Fruit fly (Drosophila melanogaster) whole organism, embryonic: ENCODE data around the gene Cdc45.
A peak's percentile ranks its signal among the peaks of the same experiment; 100 is the strongest.

Experiments
- Atf-2 ChIP-seq: fragments of 200-800 bp; sonication (Bioruptor generic); optimal IDR thresholded peaks from 2 replicates; lab custom pipeline; 2016; ENCODE audit warnings: missing biosample characterization, missing genetic modification characterization
- CG11560 ChIP-seq: fragments of 200-800 bp; sonication (Bioruptor generic); IDR thresholded peaks from 3 replicates; pipeline ENCODE4 v1.3.6; 2022; ENCODE audit warnings: missing biosample characterization, missing genetic modification characterization
- CG14860 ChIP-seq: fragments of 200-800 bp; sonication (Bioruptor generic); IDR thresholded peaks from 3 replicates; pipeline ENCODE4 v1.3.6; 2022; ENCODE audit warnings: missing biosample characterization, missing genetic modification characterization; ENCODE audit not compliant: partially characterized antibody
- CG15269 ChIP-seq: fragments of 200-800 bp; sonication (Bioruptor generic); optimal IDR thresholded peaks from 2 replicates; lab custom pipeline; 2018; ENCODE audit warnings: missing biosample characterization, mild to moderate bottlenecking, missing genetic modification characterization, moderate library complexity
- CG1529 ChIP-seq: fragments of 200-800 bp; sonication (Bioruptor generic); optimal IDR thresholded peaks from 3 replicates; lab custom pipeline; 2018; ENCODE audit warnings: missing biosample characterization, missing genetic modification characterization
- CG15514 ChIP-seq: fragments of 200-800 bp; sonication (Bioruptor generic); optimal IDR thresholded peaks from 3 replicates; lab custom pipeline; 2017; ENCODE audit warnings: missing biosample characterization, missing genetic modification characterization, mild to moderate bottlenecking, moderate library complexity, missing genetic modification reagents
- CG16813 ChIP-seq: fragments of 200-800 bp; sonication (Bioruptor generic); IDR thresholded peaks from 3 replicates; pipeline ENCODE4 v1.3.6; 2022; ENCODE audit warnings: missing biosample characterization, missing genetic modification characterization; ENCODE audit not compliant: partially characterized antibody
- CG17568 ChIP-seq: fragments of 200-800 bp; sonication (Bioruptor generic); optimal IDR thresholded peaks from 2 replicates; lab custom pipeline; 2018; ENCODE audit warnings: missing biosample characterization, mild to moderate bottlenecking, missing genetic modification characterization, moderate library complexity
- CG18599 ChIP-seq: fragments of 200-800 bp; sonication (Bioruptor generic); optimal IDR thresholded peaks from 3 replicates; lab custom pipeline; 2017; ENCODE audit warnings: missing biosample characterization, missing genetic modification characterization, mild to moderate bottlenecking, moderate library complexity, missing genetic modification reagents
- CG2678 ChIP-seq: fragments of 200-800 bp; sonication (Bioruptor generic); optimal IDR thresholded peaks from 3 replicates; lab custom pipeline; 2019; ENCODE audit warnings: missing biosample characterization, mild to moderate bottlenecking, missing genetic modification characterization, moderate library complexity
- CG34376 ChIP-seq: fragments of 200-800 bp; sonication (Bioruptor generic); optimal IDR thresholded peaks from 2 replicates; lab custom pipeline; 2018; ENCODE audit warnings: missing biosample characterization, mild to moderate bottlenecking, missing genetic modification characterization
- CG4820 ChIP-seq: fragments of 200-800 bp; sonication (Bioruptor generic); optimal IDR thresholded peaks from 3 replicates; lab custom pipeline; 2016; ENCODE audit warnings: missing biosample characterization, missing genetic modification characterization
- CG5953 ChIP-seq: fragments of 200-800 bp; sonication (Bioruptor generic); IDR thresholded peaks from 2 replicates; pipeline ENCODE4 v1.3.6; 2022; ENCODE audit warnings: missing biosample characterization, missing genetic modification characterization
- CG6683 ChIP-seq: fragments of 200-800 bp; sonication (Bioruptor generic); optimal IDR thresholded peaks from 2 replicates; lab custom pipeline; 2017; ENCODE audit warnings: missing biosample characterization, mild to moderate bottlenecking, missing genetic modification characterization, missing genetic modification reagents
- CG6791 ChIP-seq: fragments of 200-800 bp; sonication (Bioruptor generic); IDR thresholded peaks from 3 replicates; pipeline ENCODE4 v1.3.6; 2022; ENCODE audit warnings: missing biosample characterization, missing genetic modification characterization; ENCODE audit not compliant: partially characterized antibody
- CG7556 ChIP-seq: fragments of 200-800 bp; sonication (Bioruptor generic); optimal IDR thresholded peaks from 2 replicates; lab custom pipeline; 2017; ENCODE audit warnings: missing biosample characterization, mild to moderate bottlenecking, missing genetic modification characterization
- D19A ChIP-seq: fragments of 200-800 bp; optimal IDR thresholded peaks from 3 replicates; lab custom pipeline; 2019; ENCODE audit warnings: missing biosample characterization, mild to moderate bottlenecking, missing genetic modification characterization, moderate library complexity
- D19B ChIP-seq: fragments of 200-800 bp; sonication (Bioruptor generic); optimal IDR thresholded peaks from 2 replicates; lab custom pipeline; 2017; ENCODE audit warnings: missing biosample characterization, mild to moderate bottlenecking, missing genetic modification characterization
- Fer3 ChIP-seq: fragments of 200-800 bp; sonication (Bioruptor generic); optimal IDR thresholded peaks from 2 replicates; lab custom pipeline; 2018; ENCODE audit warnings: missing biosample characterization, mild to moderate bottlenecking, missing genetic modification characterization, moderate library complexity
- HLH3B ChIP-seq: fragments of 200-800 bp; sonication (Bioruptor generic); IDR thresholded peaks from 2 replicates; pipeline ENCODE4 v1.3.6; 2022; ENCODE audit warnings: missing biosample characterization, missing genetic modification characterization
- Max ChIP-seq: fragments of 200-800 bp; sonication (Bioruptor generic); optimal IDR thresholded peaks from 2 replicates; lab custom pipeline; 2016; ENCODE audit warnings: missing biosample characterization, mild to moderate bottlenecking, missing genetic modification characterization
- Med ChIP-seq: fragments of 200-800 bp; sonication (Bioruptor generic); peaks from one replicate; lab custom pipeline; 2016; ENCODE audit warnings: missing biosample characterization, missing genetic modification characterization, mild to moderate bottlenecking, inconsistent platforms, moderate library complexity
- Mes4 ChIP-seq: fragments of 200-800 bp; sonication (Bioruptor generic); optimal IDR thresholded peaks from 2 replicates; lab custom pipeline; 2016; ENCODE audit warnings: missing biosample characterization, missing genetic modification characterization
- Nf-YB ChIP-seq: fragments of 200-800 bp; sonication (Bioruptor generic); optimal IDR thresholded peaks from 3 replicates; lab custom pipeline; 2019; ENCODE audit warnings: missing biosample characterization, mild to moderate bottlenecking, missing genetic modification characterization, moderate library complexity
- Vsx1 ChIP-seq: fragments of 200-800 bp; sonication (Bioruptor generic); optimal IDR thresholded peaks from 2 replicates; lab custom pipeline; 2017; ENCODE audit warnings: missing biosample characterization, mild to moderate bottlenecking, missing genetic modification characterization, missing genetic modification reagents
- YL-1 ChIP-seq: fragments of 200-800 bp; sonication (Bioruptor generic); optimal IDR thresholded peaks from 3 replicates; lab custom pipeline; 2017; ENCODE audit warnings: missing biosample characterization, mild to moderate bottlenecking, missing genetic modification characterization
- bigmax ChIP-seq: fragments of 200-800 bp; sonication (Bioruptor generic); optimal IDR thresholded peaks from 2 replicates; lab custom pipeline; 2018; ENCODE audit warnings: missing biosample characterization, mild to moderate bottlenecking, missing genetic modification characterization
- crc ChIP-seq: fragments of 200-800 bp; sonication (Bioruptor generic); optimal IDR thresholded peaks from 2 replicates; lab custom pipeline; 2016; ENCODE audit warnings: missing biosample characterization, missing genetic modification characterization
- crol ChIP-seq: fragments of 200-800 bp; sonication (Bioruptor generic); IDR thresholded peaks from 2 replicates; pipeline ENCODE4 v1.3.6; 2022; ENCODE audit warnings: missing biosample characterization, missing genetic modification characterization
- ewg ChIP-seq: fragments of 200-800 bp; sonication (Bioruptor generic); optimal IDR thresholded peaks from 3 replicates; lab custom pipeline; 2017; ENCODE audit warnings: mild to moderate bottlenecking, missing biosample characterization, missing genetic modification reagents, missing genetic modification characterization
- exex ChIP-seq: fragments of 200-800 bp; sonication (Bioruptor generic); optimal IDR thresholded peaks from 4 replicates; lab custom pipeline; 2018; ENCODE audit warnings: missing biosample characterization, mild to moderate bottlenecking, missing genetic modification characterization, moderate library complexity
- grn ChIP-seq: fragments of 200-800 bp; sonication (Bioruptor generic); optimal IDR thresholded peaks from 3 replicates; lab custom pipeline; 2017; ENCODE audit warnings: missing biosample characterization, missing genetic modification characterization
- her ChIP-seq: fragments of 200-800 bp; sonication (Bioruptor generic); optimal IDR thresholded peaks from 2 replicates; lab custom pipeline; 2016; ENCODE audit warnings: missing biosample characterization, missing genetic modification characterization
- mirr ChIP-seq: fragments of 200-800 bp; sonication (Bioruptor generic); optimal IDR thresholded peaks from 3 replicates; lab custom pipeline; 2018; ENCODE audit warnings: missing biosample characterization, mild to moderate bottlenecking, missing genetic modification characterization
- nau ChIP-seq: fragments of 200-800 bp; sonication (Bioruptor generic); optimal IDR thresholded peaks from 3 replicates; lab custom pipeline; 2017; ENCODE audit warnings: missing biosample characterization, mild to moderate bottlenecking, missing genetic modification characterization, missing genetic modification reagents
- nerfin-2 ChIP-seq: fragments of 200-800 bp; sonication (Bioruptor generic); IDR thresholded peaks from 2 replicates; pipeline ENCODE4 v1.3.6; 2022; ENCODE audit warnings: missing biosample characterization, missing genetic modification characterization; ENCODE audit not compliant: partially characterized antibody
- sens ChIP-seq: fragments of 200-800 bp; sonication (Bioruptor generic); peaks from one replicate; lab custom pipeline; 2016; ENCODE audit warnings: missing biosample characterization, missing genetic modification characterization
- sim ChIP-seq: fragments of 200-800 bp; sonication (Bioruptor generic); IDR thresholded peaks from 2 replicates; pipeline ENCODE4 v1.3.6; 2022; ENCODE audit warnings: missing biosample characterization, missing genetic modification characterization
- sima ChIP-seq: fragments of 200-800 bp; sonication (Bioruptor generic); optimal IDR thresholded peaks from 2 replicates; lab custom pipeline; 2016; ENCODE audit warnings: missing biosample characterization, missing genetic modification characterization
- sna ChIP-seq: fragments of 200-800 bp; sonication (Bioruptor generic); IDR thresholded peaks from 2 replicates; pipeline ENCODE4 v1.3.6; 2022; ENCODE audit warnings: missing biosample characterization, missing genetic modification characterization; ENCODE audit not compliant: partially characterized antibody
- tap ChIP-seq: fragments of 200-800 bp; optimal IDR thresholded peaks from 3 replicates; lab custom pipeline; 2019; ENCODE audit warnings: missing biosample characterization, mild to moderate bottlenecking, missing genetic modification characterization, moderate library complexity
- vnd ChIP-seq: fragments of 200-800 bp; sonication (Bioruptor generic); IDR thresholded peaks from 3 replicates; pipeline ENCODE4 v1.3.6; 2022; ENCODE audit warnings: missing biosample characterization, missing genetic modification characterization; ENCODE audit not compliant: partially characterized antibody
- zfh1 ChIP-seq: fragments of 200-800 bp; sonication (Bioruptor generic); IDR thresholded peaks from 3 replicates; pipeline ENCODE4 v1.3.6; 2022; ENCODE audit warnings: missing biosample characterization, missing genetic modification characterization

Cdc45 gene

DNA sequence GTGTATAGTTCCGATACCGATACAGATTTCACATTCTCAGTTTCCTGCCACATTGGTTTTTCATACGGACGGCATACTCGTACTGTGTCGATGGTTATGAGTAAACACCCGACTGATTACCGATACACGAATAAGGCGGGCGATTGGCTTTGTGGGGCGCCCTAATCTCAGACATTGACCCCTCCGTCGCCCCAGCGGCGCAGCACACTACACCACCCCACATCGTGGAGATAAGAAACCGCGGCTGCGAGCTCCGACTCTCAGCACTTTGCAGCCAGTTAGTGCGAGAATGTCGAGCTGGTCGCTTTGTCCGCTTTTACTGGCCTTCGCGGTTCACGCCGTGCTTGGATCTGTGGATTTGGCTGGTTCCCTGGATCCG is 20.9 kb upstream of the Cdc45 start, which contains the start of gene CG14629 (continued):
- TF ChIP-seq CG34376 (GFP tag; lab: Kevin White, UChicago) (peak; percentile 60), nau (GFP tag; lab: Kevin White, UChicago) (no peak), Fer3 (tag; lab: Kevin White, UChicago) (no peak)

- TF ChIP-seq CG6683 (GFP tag; lab: Kevin White, UChicago) = no peak
- no peak for TF ChIP-seq YL-1
- peak; percentile 56 for TF ChIP-seq Vsx1
- no peak for TF ChIP-seq ewg (GFP tag; lab: Kevin White, UChicago)
- TF ChIP-seq mirr (GFP tag; lab: Kevin White, UChicago) = peak; percentile 7
- TF ChIP-seq grn (GFP tag; lab: Kevin White, UChicago) = peak; percentile 89
- TF ChIP-seq CG34376 (GFP tag; lab: Kevin White, UChicago) = peak; percentile 52
- TF ChIP-seq sens (GFP tag; lab: Kevin White, UChicago) = peak; percentile 37
- TF ChIP-seq CG15514 (GFP tag; lab: Kevin White, UChicago) = no peak
- TF ChIP-seq exex (tag; lab: Kevin White, UChicago) = peak; percentile 98
Observed at dm6 chrX:1050617-1051250, 20.4 kb upstream of the Cdc45 start.

dm6 chrX:1047695-1048094 is 17.3 kb upstream of the Cdc45 start:
- TF ChIP-seq CG6791 (GFP tag; lab: Robert Waterston, UW) = 0 out of 3 replicates have a peak, but pooled peaks have one; percentile 16
- no peak for TF ChIP-seq sim (GFP tag; lab: Robert Waterston, UW)
- no peak for TF ChIP-seq CG15269
- TF ChIP-seq her (GFP tag; lab: Kevin White, UChicago) = no peak
- TF ChIP-seq CG17568 = no peak
- peak; percentile 53; the same call in 1 of the 2 replicates for TF ChIP-seq nerfin-2 (GFP tag; lab: Robert Waterston, UW)
- TF ChIP-seq D19B (GFP tag; lab: Kevin White, UChicago) = peak; percentile 31
- TF ChIP-seq CG14860 = peak; percentile 24; the same call in 1 of the 3 replicates
- TF ChIP-seq HLH3B (GFP tag; lab: Robert Waterston, UW) = no peak
- TF ChIP-seq tap (tag; lab: Kevin White, UChicago) = no peak
- 0 out of 3 replicates have a peak, but pooled peaks have one; percentile 33 for TF ChIP-seq vnd
- TF ChIP-seq bigmax (GFP tag; lab: Kevin White, UChicago) = no peak
- peak; percentile 61 for TF ChIP-seq Med (GFP tag; lab: Kevin White, UChicago)
- no peak for TF ChIP-seq D19A (tag; lab: Kevin White, UChicago)
- TF ChIP-seq crol = 0 out of 2 replicates have a peak, but pooled peaks have one; percentile 16
- no peak for TF ChIP-seq sna (GFP tag; lab: Robert Waterston, UW)
- no peak for TF ChIP-seq CG11560 (tag; lab: Robert Waterston, UW)
- peak; percentile 51; the same call in 1 of the 3 replicates for TF ChIP-seq CG16813 (GFP tag; lab: Robert Waterston, UW)

DNA sequence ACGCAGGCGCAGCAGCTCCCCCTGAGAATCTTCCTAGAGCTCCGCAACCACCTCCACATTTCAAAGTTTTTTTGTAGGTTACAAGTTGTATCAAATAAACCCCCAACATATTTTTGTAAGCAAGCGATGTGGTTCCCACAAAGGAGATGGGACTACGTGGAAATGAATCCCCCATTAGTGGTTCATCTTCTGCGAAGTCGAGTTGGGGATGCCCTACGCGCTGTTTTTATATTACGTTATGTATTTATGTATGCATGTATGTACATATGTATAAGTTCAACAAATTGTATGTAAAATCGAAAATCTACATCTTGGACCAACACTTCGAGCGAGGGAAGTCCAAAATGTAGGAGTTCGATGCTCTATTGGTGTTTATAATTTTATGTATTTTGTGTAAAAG is 15.6 kb upstream of the Cdc45 start, which contains the start of gene CG42259:
TSS of gene CG42259 (plus strand) at position 301 of the 400 bp plus-strand sequence.
- no peak for TF ChIP-seq CG1529 (GFP tag; lab: Kevin White, UChicago)
- TF ChIP-seq CG7556 = no peak
- TF ChIP-seq Mes4 (GFP tag; lab: Kevin White, UChicago) = no peak
- TF ChIP-seq CG4820 (GFP tag; lab: Kevin White, UChicago) = no peak
- no peak for TF ChIP-seq CG5953 (GFP tag; lab: Robert Waterston, UW)
- TF ChIP-seq Max (GFP tag; lab: Kevin White, UChicago) = no peak
- no peak for TF ChIP-seq CG18599 (GFP tag; lab: Kevin White, UChicago)
- TF ChIP-seq CG2678 = no peak
- TF ChIP-seq crc (GFP tag; lab: Kevin White, UChicago) = no peak
- TF ChIP-seq Atf-2 (GFP tag; lab: Kevin White, UChicago) = no peak
- TF ChIP-seq zfh1 (GFP tag; lab: Robert Waterston, UW) = no peak
- no peak for TF ChIP-seq sima (GFP tag; lab: Kevin White, UChicago)
- TF ChIP-seq Nf-YB (GFP tag; lab: Kevin White, UChicago) = no peak
